Fruit fly (Drosophila melanogaster): ENCODE measurements around the gene Gagr.

dm6 chr3L:16409440-16410233, 15.3 kb downstream of the Gagr start:
- no peak for TF ChIP-seq Six4 (GFP tag; optimal IDR thresholded peaks at IDR 0.05)
- no peak for TF ChIP-seq CG8924 (tag; optimal IDR thresholded peaks at IDR 0.05)
- TF ChIP-seq CG4360 (GFP tag; IDR thresholded peaks at IDR 0.05), result peak; percentile 73; the same call in 1 of the 2 replicates
- TF ChIP-seq CG5180 (GFP tag; optimal IDR thresholded peaks at IDR 0.05), result no peak
- TF ChIP-seq gcm (GFP tag; optimal IDR thresholded peaks at IDR 0.05), result peak; percentile 67
- TF ChIP-seq sc (optimal IDR thresholded peaks at IDR 0.05), result no peak
- no peak for TF ChIP-seq sc (GFP tag; optimal IDR thresholded peaks at IDR 0.05)
- no peak for TF ChIP-seq odd (GFP tag; optimal IDR thresholded peaks at IDR 0.05)

All from whole organism, embryonic.